Worm (Caenorhabditis elegans) whole organism, mixed stage, embryonic: ENCODE measurements around the gene hmgr-1.

Experiments used
- bed-3 ChIP-seq: fragments of 200-800 bp; sonication (Bioruptor generic); optimal IDR thresholded peaks from 3 replicates; lab custom pipeline; 2018; ENCODE audit warnings: mild to moderate bottlenecking, missing genetic modification characterization, moderate library complexity, missing compliant biosample characterization
- blmp-1 ChIP-seq: fragments of 150-350 bp; optimal IDR thresholded peaks from 2 replicates; lab custom pipeline; 2014; ENCODE audit warnings: missing biosample characterization, missing genetic modification characterization
- ceh-39 ChIP-seq: fragments of 150-350 bp; optimal IDR thresholded peaks from 2 replicates; lab custom pipeline; 2014; ENCODE audit warnings: missing biosample characterization, missing genetic modification characterization
- ceh-43 ChIP-seq: fragments of 200-800 bp; sonication (Bioruptor generic); optimal IDR thresholded peaks from 2 replicates; lab custom pipeline; 2018; ENCODE audit warnings: mild to moderate bottlenecking, missing genetic modification characterization, moderate library complexity, missing compliant biosample characterization
- ces-1 ChIP-seq: fragments of 150-350 bp; optimal IDR thresholded peaks from 2 replicates; lab custom pipeline; 2014; ENCODE audit warnings: missing biosample characterization, missing genetic modification reagents, missing genetic modification characterization
- cnd-1 ChIP-seq: fragments of 200-800 bp; sonication (Bioruptor generic); optimal IDR thresholded peaks from 2 replicates; lab custom pipeline; 2018; ENCODE audit warnings: mild to moderate bottlenecking, missing genetic modification characterization, missing compliant biosample characterization
- drap-1 ChIP-seq: fragments of 200-800 bp; sonication (Bioruptor generic); optimal IDR thresholded peaks from 3 replicates; lab custom pipeline; 2018; ENCODE audit warnings: mild to moderate bottlenecking, missing genetic modification characterization, missing compliant biosample characterization
- elt-1 ChIP-seq: sonication (generic microtip); optimal IDR thresholded peaks from 2 replicates; lab custom pipeline; 2017; ENCODE audit warnings: missing genetic modification characterization, mild to moderate bottlenecking, missing compliant biosample characterization, antibody characterized with exemption, moderate library complexity, borderline replicate concordance; ENCODE audit not compliant: insufficient read depth
- elt-3 ChIP-seq: fragments of 150-350 bp; optimal IDR thresholded peaks from 2 replicates; lab custom pipeline; 2014; ENCODE audit warnings: missing biosample characterization, missing genetic modification characterization
- flh-1 ChIP-seq: fragments of 200-800 bp; sonication (Bioruptor generic); optimal IDR thresholded peaks from 2 replicates; lab custom pipeline; 2018; ENCODE audit warnings: mild to moderate bottlenecking, missing genetic modification characterization, moderate library complexity, missing compliant biosample characterization
- ham-2 ChIP-seq: fragments of 200-800 bp; sonication (Bioruptor generic); optimal IDR thresholded peaks from 2 replicates; lab custom pipeline; 2018; ENCODE audit warnings: mild to moderate bottlenecking, missing genetic modification characterization, missing compliant biosample characterization
- hlh-1 ChIP-seq: fragments of 150-350 bp; optimal IDR thresholded peaks from 2 replicates; lab custom pipeline; 2014; ENCODE audit warnings: missing biosample characterization, missing genetic modification reagents, missing genetic modification characterization
- lin-13 ChIP-seq: fragments of 150-350 bp; optimal IDR thresholded peaks from 2 replicates; lab custom pipeline; 2014; ENCODE audit warnings: missing biosample characterization, missing genetic modification characterization
- lin-32 ChIP-seq: fragments of 200-800 bp; sonication (Bioruptor generic); optimal IDR thresholded peaks from 2 replicates; lab custom pipeline; 2018; ENCODE audit warnings: mild to moderate bottlenecking, missing genetic modification characterization, missing compliant biosample characterization
- lsy-2 ChIP-seq: fragments of 150-350 bp; optimal IDR thresholded peaks from 2 replicates; lab custom pipeline; 2014; ENCODE audit warnings: missing biosample characterization, missing genetic modification characterization
- mep-1 ChIP-seq: fragments of 150-350 bp; optimal IDR thresholded peaks from 2 replicates; lab custom pipeline; 2017; ENCODE audit warnings: missing biosample characterization, missing genetic modification reagents, missing genetic modification characterization, inconsistent platforms
- mls-2 ChIP-seq: sonication (generic microtip); optimal IDR thresholded peaks from 2 replicates; lab custom pipeline; 2016; ENCODE audit warnings: mild to moderate bottlenecking, missing genetic modification characterization, moderate library complexity, missing compliant biosample characterization
- nhr-12 ChIP-seq: fragments of 150-350 bp; optimal IDR thresholded peaks from 2 replicates; lab custom pipeline; 2014; ENCODE audit warnings: missing biosample characterization, missing genetic modification characterization
- nhr-2 ChIP-seq: fragments of 150-350 bp; optimal IDR thresholded peaks from 2 replicates; lab custom pipeline; 2014; ENCODE audit warnings: missing biosample characterization, missing genetic modification characterization
- nhr-237 ChIP-seq: fragments of 150-350 bp; optimal IDR thresholded peaks from 2 replicates; lab custom pipeline; 2014; ENCODE audit warnings: missing biosample characterization, missing genetic modification characterization
- nhr-76 ChIP-seq: sonication (generic microtip); optimal IDR thresholded peaks from 2 replicates; lab custom pipeline; 2017; ENCODE audit warnings: missing biosample characterization, missing genetic modification characterization
- pha-4 ChIP-seq: fragments of 150-350 bp; optimal IDR thresholded peaks from 2 replicates; lab custom pipeline; 2018; ENCODE audit warnings: missing biosample characterization, missing genetic modification reagents, missing genetic modification characterization
- sem-2 ChIP-seq: fragments of 200-800 bp; sonication (Bioruptor generic); optimal IDR thresholded peaks from 2 replicates; lab custom pipeline; 2018; ENCODE audit warnings: mild to moderate bottlenecking, missing genetic modification characterization, missing compliant biosample characterization
- snpc-4 ChIP-seq: fragments of 150-350 bp; optimal IDR thresholded peaks from 2 replicates; lab custom pipeline; 2014; ENCODE audit warnings: missing biosample characterization, missing genetic modification characterization
- sptf-1 ChIP-seq: sonication (generic microtip); optimal IDR thresholded peaks from 2 replicates; lab custom pipeline; 2017; ENCODE audit warnings: mild to moderate bottlenecking, missing genetic modification characterization, moderate library complexity, missing compliant biosample characterization
- tbx-8 ChIP-seq: fragments of 200-800 bp; sonication (Bioruptor generic); optimal IDR thresholded peaks from 2 replicates; lab custom pipeline; 2018; ENCODE audit warnings: mild to moderate bottlenecking, missing genetic modification characterization, moderate library complexity, missing compliant biosample characterization
- unc-120 ChIP-seq: sonication (generic microtip); optimal IDR thresholded peaks from 2 replicates; lab custom pipeline; 2017; ENCODE audit warnings: missing genetic modification characterization, missing compliant biosample characterization; ENCODE audit not compliant: poor library complexity, severe bottlenecking
- unc-39 ChIP-seq: fragments of 150-350 bp; optimal IDR thresholded peaks from 2 replicates; lab custom pipeline; 2014; ENCODE audit warnings: missing biosample characterization, missing genetic modification characterization
- unc-62 ChIP-seq: fragments of 150-350 bp; optimal IDR thresholded peaks from 2 replicates; lab custom pipeline; 2014; ENCODE audit warnings: missing biosample characterization, missing genetic modification reagents, missing genetic modification characterization
- zip-8 ChIP-seq: fragments of 150-350 bp; optimal IDR thresholded peaks from 2 replicates; lab custom pipeline; 2014; ENCODE audit warnings: missing biosample characterization, missing genetic modification characterization
- ztf-11 ChIP-seq: fragments of 150-350 bp; optimal IDR thresholded peaks from 2 replicates; lab custom pipeline; 2014; ENCODE audit warnings: missing biosample characterization, missing genetic modification characterization

Gene hmgr-1

ce11 chrIII:7375434-7375833 lies 16.1 kb downstream of the hmgr-1 start:
- TF ChIP-seq blmp-1 (no peak), bed-3 (GFP tag; lab: Kevin White, UChicago) (no peak), nhr-76 (tag; lab: Kevin White, UChicago) (no peak), cnd-1 (tag; lab: Kevin White, UChicago) (no peak), sptf-1 (tag; lab: Kevin White, UChicago) (no peak), elt-3 (peak; percentile 60)

ce11 chrIII:7376143-7376802 lies 17.0 kb downstream of the hmgr-1 start:
- peak; percentile 12 for TF ChIP-seq sptf-1 (tag; lab: Kevin White, UChicago)
- peak; percentile 22 for TF ChIP-seq mls-2 (tag; lab: Kevin White, UChicago)
- no peak for TF ChIP-seq tbx-8
- TF ChIP-seq zip-8 (tag; lab: Kevin White, UChicago) = peak; percentile 78
- peak; percentile 15 for TF ChIP-seq lin-13 (tag; lab: Kevin White, UChicago)
- TF ChIP-seq nhr-12 = no peak
- no peak for TF ChIP-seq blmp-1
- peak; percentile 47 for TF ChIP-seq elt-3
- TF ChIP-seq unc-62 (GFP tag; lab: Kevin White, UChicago) = peak; percentile 51
- TF ChIP-seq ces-1 = no peak
- peak; percentile 35 for TF ChIP-seq nhr-2 (tag; lab: Kevin White, UChicago)
- no peak for TF ChIP-seq ham-2 (GFP tag; lab: Kevin White, UChicago)
- peak; percentile 56 for TF ChIP-seq nhr-237
- TF ChIP-seq pha-4 (tag; lab: Kevin White, UChicago) = peak; percentile 66
- TF ChIP-seq elt-1 (tag; lab: Kevin White, UChicago) = no peak
- TF ChIP-seq drap-1 = peak; percentile 38
- TF ChIP-seq unc-39 (tag; lab: Kevin White, UChicago) = no peak
- peak; percentile 19 for TF ChIP-seq hlh-1 (tag; lab: Kevin White, UChicago)
- TF ChIP-seq, all 35 proteins: peak for 11

- no peak for TF ChIP-seq unc-120 (tag; lab: Kevin White, UChicago)
- no peak for TF ChIP-seq lsy-2 (tag; lab: Kevin White, UChicago)
- no peak for TF ChIP-seq ceh-39
Observed at ce11 chrIII:7378522-7378921, 19.2 kb downstream of the hmgr-1 start.

- no peak for TF ChIP-seq ceh-39
- no peak for TF ChIP-seq nhr-12
- no peak for TF ChIP-seq drap-1
- TF ChIP-seq ztf-11 (tag; lab: Kevin White, UChicago) = no peak
- TF ChIP-seq ceh-43 = no peak
- TF ChIP-seq unc-39 (tag; lab: Kevin White, UChicago) = no peak
- no peak for TF ChIP-seq cnd-1 (tag; lab: Kevin White, UChicago)
- TF ChIP-seq ham-2 (GFP tag; lab: Kevin White, UChicago) = no peak
- no peak for TF ChIP-seq flh-1 (GFP tag; lab: Kevin White, UChicago)
- TF ChIP-seq nhr-237 = no peak
- no peak for TF ChIP-seq mep-1 (tag; lab: Kevin White, UChicago)
- no peak for TF ChIP-seq sem-2 (GFP tag; lab: Kevin White, UChicago)
- TF ChIP-seq zip-8 (tag; lab: Kevin White, UChicago) = no peak
Observed at ce11 chrIII:7378945-7379344, 19.6 kb downstream of the hmgr-1 start, which contains the start of gene T20B12.7. Gene T20B12.7 (minus strand): TSS chrIII:7379045.

- TF ChIP-seq sem-2 (GFP tag; lab: Kevin White, UChicago) = no peak
- no peak for TF ChIP-seq nhr-237
- TF ChIP-seq unc-120 (tag; lab: Kevin White, UChicago) = no peak
- no peak for TF ChIP-seq unc-39 (tag; lab: Kevin White, UChicago)
- TF ChIP-seq lin-32 (GFP tag; lab: Kevin White, UChicago) = no peak
- TF ChIP-seq snpc-4 = no peak
- TF ChIP-seq ces-1 = no peak
- TF ChIP-seq hlh-1 (tag; lab: Kevin White, UChicago) = no peak
Observed at ce11 chrIII:7380120-7380519, 20.8 kb downstream of the hmgr-1 start.
